Worm (Caenorhabditis elegans): ENCODE measurements around the gene C52A11.3.

DNA sequence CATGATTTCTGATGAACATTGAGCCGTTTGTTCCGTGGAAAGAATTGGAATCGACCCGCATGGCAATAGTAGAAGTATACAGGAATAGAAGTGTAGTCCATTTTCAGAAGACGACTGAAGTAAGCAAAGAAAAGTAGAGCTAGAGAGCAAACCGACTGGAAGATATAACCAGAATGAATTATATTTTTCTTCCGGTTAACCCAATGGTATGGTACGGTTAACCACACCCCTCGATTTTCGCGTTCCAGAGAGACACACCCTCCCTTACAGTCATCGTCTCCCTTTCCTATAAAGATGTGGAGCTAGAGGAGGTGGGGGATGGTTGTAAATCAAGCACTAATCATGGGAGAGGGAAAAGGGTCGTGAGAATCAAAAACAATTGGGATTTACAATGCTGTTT lies 14.1 kb upstream of the C52A11.3 start, which contains the start of gene C09G5.14:
- no peak for TF ChIP-seq snpc-4 (tag; optimal IDR thresholded peaks at IDR 0.05)
- TF ChIP-seq ceh-16 (tag; optimal IDR thresholded peaks at IDR 0.05), result no peak
- TF ChIP-seq fos-1 (tag; optimal IDR thresholded peaks at IDR 0.05), result no peak
- TF ChIP-seq mdl-1 (tag; optimal IDR thresholded peaks at IDR 0.05), result no peak
- no peak for TF ChIP-seq R02D3.7 (tag; optimal IDR thresholded peaks at IDR 0.05)
- no peak for TF ChIP-seq mml-1 (tag; optimal IDR thresholded peaks at IDR 0.05)
- no peak for TF ChIP-seq unc-62 (GFP tag; optimal IDR thresholded peaks at IDR 0.05)
- TF ChIP-seq lin-39 (tag; optimal IDR thresholded peaks at IDR 0.05), result no peak
- no peak for TF ChIP-seq aly-2 (tag; optimal IDR thresholded peaks at IDR 0.05)
- TF ChIP-seq ama-1 (optimal IDR thresholded peaks at IDR 0.05), result no peak

All from whole organism, L3 larva.